Worm (Caenorhabditis elegans): ENCODE data around the gene R04F11.5.

R04F11.5 gene

ce11 chrV:12301985-12302591, 15.7 kb downstream of the R04F11.5 start, which contains the start of the genes frm-7 and F55C5.17:
Gene frm-7 (plus strand): TSS chrV:12302484.
Gene F55C5.17 (plus strand): TSS chrV:12302541.
- peak; percentile 90 for TF ChIP-seq elt-2 (tag; optimal IDR thresholded peaks at IDR 0.05)
- TF ChIP-seq hmg-11 (tag; optimal IDR thresholded peaks at IDR 0.05): no peak
- TF ChIP-seq unc-39 (tag; optimal IDR thresholded peaks at IDR 0.05): no peak
- TF ChIP-seq ceh-9 (tag; optimal IDR thresholded peaks at IDR 0.05): no peak
- peak; percentile 63 for TF ChIP-seq pqm-1 (tag; optimal IDR thresholded peaks at IDR 0.05)
- TF ChIP-seq aly-2 (tag; optimal IDR thresholded peaks at IDR 0.05): no peak
- TF ChIP-seq pha-4 (tag; optimal IDR thresholded peaks at IDR 0.05): peak; percentile 12
- TF ChIP-seq snpc-4 (tag; optimal IDR thresholded peaks at IDR 0.05): no peak
- TF ChIP-seq ztf-4 (tag; optimal IDR thresholded peaks at IDR 0.05): no peak
- no peak for TF ChIP-seq egl-27 (tag; optimal IDR thresholded peaks at IDR 0.05)
- no peak for TF ChIP-seq lin-15B (tag; optimal IDR thresholded peaks at IDR 0.05)

- TF ChIP-seq nhr-23 (tag; optimal IDR thresholded peaks at IDR 0.05) (peak; percentile 24), nhr-12 (tag; optimal IDR thresholded peaks at IDR 0.05) (no peak), hmg-11 (tag; optimal IDR thresholded peaks at IDR 0.05) (no peak), eor-1 (tag; optimal IDR thresholded peaks at IDR 0.05) (no peak), ceh-16 (tag; optimal IDR thresholded peaks at IDR 0.05) (no peak), aly-2 (tag; optimal IDR thresholded peaks at IDR 0.05) (no peak), nfya-1 (tag; optimal IDR thresholded peaks at IDR 0.05; ENCODE audit: insufficient read depth) (no peak), ZK546.5 (tag; optimal IDR thresholded peaks at IDR 0.05) (no peak), pqm-1 (tag; optimal IDR thresholded peaks at IDR 0.05) (peak; percentile 13), lin-15B (tag; optimal IDR thresholded peaks at IDR 0.05) (no peak), R02D3.7 (tag; optimal IDR thresholded peaks at IDR 0.05) (no peak), lsy-12 (tag; optimal IDR thresholded peaks at IDR 0.05) (no peak), fkh-2 (tag; optimal IDR thresholded peaks at IDR 0.05) (no peak), ceh-9 (tag; optimal IDR thresholded peaks at IDR 0.05) (no peak), ama-1 (optimal IDR thresholded peaks at IDR 0.05) (peak; percentile 3), nhr-25 (tag; optimal IDR thresholded peaks at IDR 0.05) (peak; percentile 6), nhr-43 (tag; optimal IDR thresholded peaks at IDR 0.05; ENCODE audit: poor library complexity, severe bottlenecking) (no peak), nhr-76 (tag; optimal IDR thresholded peaks at IDR 0.05) (no peak), fos-1 (tag; optimal IDR thresholded peaks at IDR 0.05) (no peak), ztf-4 (tag; optimal IDR thresholded peaks at IDR 0.05) (no peak), elt-2 (tag; optimal IDR thresholded peaks at IDR 0.05) (peak; percentile 75), jun-1 (tag; optimal IDR thresholded peaks at IDR 0.05) (no peak), sea-2 (GFP tag; optimal IDR thresholded peaks at IDR 0.05) (no peak), mml-1 (tag; optimal IDR thresholded peaks at IDR 0.05) (no peak), zag-1 (tag; optimal IDR thresholded peaks at IDR 0.05) (no peak), pha-4 (tag; optimal IDR thresholded peaks at IDR 0.05) (peak; percentile 73), elt-1 (tag; optimal IDR thresholded peaks at IDR 0.05) (no peak)
These were observed 16.9 kb downstream of the R04F11.5 start for ce11 chrV:12300780-12301460.

ce11 chrV:12300166-12300565, 17.7 kb downstream of the R04F11.5 start:
- TF ChIP-seq ztf-4 (tag; optimal IDR thresholded peaks at IDR 0.05): peak; percentile 47
- peak; percentile 33 for TF ChIP-seq snpc-4 (tag; optimal IDR thresholded peaks at IDR 0.05)
- peak; percentile 94 for TF ChIP-seq nhr-25 (tag; optimal IDR thresholded peaks at IDR 0.05)
- TF ChIP-seq unc-62 (GFP tag; optimal IDR thresholded peaks at IDR 0.05): peak; percentile 58
- TF ChIP-seq nhr-23 (tag; optimal IDR thresholded peaks at IDR 0.05): peak; percentile 81
- no peak for TF ChIP-seq mml-1 (tag; optimal IDR thresholded peaks at IDR 0.05)
- peak; percentile 74 for TF ChIP-seq elt-2 (tag; optimal IDR thresholded peaks at IDR 0.05)
- TF ChIP-seq pha-4 (tag; optimal IDR thresholded peaks at IDR 0.05): peak; percentile 91
- TF ChIP-seq elt-1 (tag; optimal IDR thresholded peaks at IDR 0.05): peak; percentile 43
- TF ChIP-seq zag-1 (tag; optimal IDR thresholded peaks at IDR 0.05): no peak
- no peak for TF ChIP-seq lin-15B (tag; optimal IDR thresholded peaks at IDR 0.05)
- peak; percentile 45 for TF ChIP-seq pqm-1 (tag; optimal IDR thresholded peaks at IDR 0.05)
- TF ChIP-seq nhr-43 (tag; optimal IDR thresholded peaks at IDR 0.05; ENCODE audit: poor library complexity, severe bottlenecking): peak; percentile 20
- TF ChIP-seq egl-27 (tag; optimal IDR thresholded peaks at IDR 0.05): peak; percentile 42
- TF ChIP-seq fkh-10 (GFP tag; optimal IDR thresholded peaks at IDR 0.05): no peak
- peak; percentile 50 for TF ChIP-seq nfya-1 (tag; optimal IDR thresholded peaks at IDR 0.05; ENCODE audit: insufficient read depth)
- TF ChIP-seq ceh-16 (tag; optimal IDR thresholded peaks at IDR 0.05): no peak
- peak; percentile 2 for TF ChIP-seq lsy-12 (tag; optimal IDR thresholded peaks at IDR 0.05)
- TF ChIP-seq R02D3.7 (tag; optimal IDR thresholded peaks at IDR 0.05): peak; percentile 17
- peak; percentile 62 for TF ChIP-seq jun-1 (tag; optimal IDR thresholded peaks at IDR 0.05)
- TF ChIP-seq mdl-1 (tag; optimal IDR thresholded peaks at IDR 0.05): peak; percentile 25
- TF ChIP-seq elt-3 (tag; optimal IDR thresholded peaks at IDR 0.05): peak in 1 of 3 experiments; percentile 56
- TF ChIP-seq nhr-76 (tag; optimal IDR thresholded peaks at IDR 0.05): no peak
- TF ChIP-seq ceh-28 (tag; optimal IDR thresholded peaks at IDR 0.05): peak; percentile 58
- peak; percentile 55 for TF ChIP-seq ama-1 (optimal IDR thresholded peaks at IDR 0.05)

Data from whole organism, L3 larva.